Worm (Caenorhabditis elegans): Measurements from ENCODE around the gene C07A4.3.

The C07A4.3 gene

ce11 chrX:10138494-10138893 is 36.3 kb upstream of the C07A4.3 start, which contains the start of gene moc-1:
moc-1 (minus strand) TSS chrX:10138620.
- TF ChIP-seq unc-120 (tag; optimal IDR thresholded peaks at IDR 0.05; ENCODE audit: poor library complexity, severe bottlenecking) (no peak), hlh-1 (tag; optimal IDR thresholded peaks at IDR 0.05) (no peak), snpc-4 (tag; optimal IDR thresholded peaks at IDR 0.05) (no peak), lin-13 (tag; optimal IDR thresholded peaks at IDR 0.05) (no peak), ceh-83 (GFP tag; optimal IDR thresholded peaks at IDR 0.05) (no peak), sptf-1 (tag; optimal IDR thresholded peaks at IDR 0.05) (no peak), mls-2 (tag; optimal IDR thresholded peaks at IDR 0.05) (no peak)

ce11 chrX:10141264-10141663 is 33.5 kb upstream of the C07A4.3 start:
- no peak for TF ChIP-seq tbx-8 (GFP tag; optimal IDR thresholded peaks at IDR 0.05)
- TF ChIP-seq blmp-1 (tag; optimal IDR thresholded peaks at IDR 0.05): no peak
- TF ChIP-seq nhr-12 (tag; optimal IDR thresholded peaks at IDR 0.05): no peak
- TF ChIP-seq sem-2 (GFP tag; optimal IDR thresholded peaks at IDR 0.05): no peak
- TF ChIP-seq snpc-4 (tag; optimal IDR thresholded peaks at IDR 0.05): no peak
- TF ChIP-seq lin-32 (GFP tag; optimal IDR thresholded peaks at IDR 0.05): no peak
- no peak for TF ChIP-seq flh-1 (GFP tag; optimal IDR thresholded peaks at IDR 0.05)
- TF ChIP-seq lsy-2 (tag; optimal IDR thresholded peaks at IDR 0.05): no peak
- no peak for TF ChIP-seq drap-1 (GFP tag; optimal IDR thresholded peaks at IDR 0.05)
- no peak for TF ChIP-seq M03D4.4 (tag; optimal IDR thresholded peaks at IDR 0.05)
- no peak for TF ChIP-seq sptf-1 (tag; optimal IDR thresholded peaks at IDR 0.05)
- no peak for TF ChIP-seq ham-2 (GFP tag; optimal IDR thresholded peaks at IDR 0.05)
- no peak for TF ChIP-seq lin-13 (tag; optimal IDR thresholded peaks at IDR 0.05)
- no peak for TF ChIP-seq cnd-1 (tag; optimal IDR thresholded peaks at IDR 0.05)
- TF ChIP-seq nhr-28 (tag; optimal IDR thresholded peaks at IDR 0.05): no peak
- TF ChIP-seq pha-4 (tag; optimal IDR thresholded peaks at IDR 0.05): no peak
- no peak for TF ChIP-seq ceh-83 (GFP tag; optimal IDR thresholded peaks at IDR 0.05)
- no peak for TF ChIP-seq elt-3 (tag; optimal IDR thresholded peaks at IDR 0.05)
- no peak for TF ChIP-seq ceh-43 (GFP tag; optimal IDR thresholded peaks at IDR 0.05)
- TF ChIP-seq zip-8 (tag; optimal IDR thresholded peaks at IDR 0.05): no peak

ce11 chrX:10141963-10142431 is 32.8 kb upstream of the C07A4.3 start, which contains the start of gene oac-14:
oac-14 (minus strand) TSS chrX:10142013.
- TF ChIP-seq ceh-39 (tag; optimal IDR thresholded peaks at IDR 0.05) (no peak), snpc-4 (tag; optimal IDR thresholded peaks at IDR 0.05) (no peak), ham-2 (GFP tag; optimal IDR thresholded peaks at IDR 0.05) (no peak), ces-1 (GFP tag; optimal IDR thresholded peaks at IDR 0.05) (no peak), drap-1 (GFP tag; optimal IDR thresholded peaks at IDR 0.05) (no peak), elt-3 (tag; optimal IDR thresholded peaks at IDR 0.05) (no peak), blmp-1 (tag; optimal IDR thresholded peaks at IDR 0.05) (no peak), nhr-237 (tag; optimal IDR thresholded peaks at IDR 0.05) (no peak), ztf-11 (tag; optimal IDR thresholded peaks at IDR 0.05) (no peak), elt-1 (tag; optimal IDR thresholded peaks at IDR 0.05; ENCODE audit: borderline replicate concordance, insufficient read depth) (no peak), ceh-43 (GFP tag; optimal IDR thresholded peaks at IDR 0.05) (no peak), tbx-8 (GFP tag; optimal IDR thresholded peaks at IDR 0.05) (no peak), unc-62 (GFP tag; optimal IDR thresholded peaks at IDR 0.05) (no peak), pha-4 (tag; optimal IDR thresholded peaks at IDR 0.05) (no peak), mab-5 (tag; optimal IDR thresholded peaks at IDR 0.05) (no peak), lin-13 (tag; optimal IDR thresholded peaks at IDR 0.05) (no peak), lsy-2 (tag; optimal IDR thresholded peaks at IDR 0.05) (no peak), M03D4.4 (tag; optimal IDR thresholded peaks at IDR 0.05) (no peak)

DNA sequence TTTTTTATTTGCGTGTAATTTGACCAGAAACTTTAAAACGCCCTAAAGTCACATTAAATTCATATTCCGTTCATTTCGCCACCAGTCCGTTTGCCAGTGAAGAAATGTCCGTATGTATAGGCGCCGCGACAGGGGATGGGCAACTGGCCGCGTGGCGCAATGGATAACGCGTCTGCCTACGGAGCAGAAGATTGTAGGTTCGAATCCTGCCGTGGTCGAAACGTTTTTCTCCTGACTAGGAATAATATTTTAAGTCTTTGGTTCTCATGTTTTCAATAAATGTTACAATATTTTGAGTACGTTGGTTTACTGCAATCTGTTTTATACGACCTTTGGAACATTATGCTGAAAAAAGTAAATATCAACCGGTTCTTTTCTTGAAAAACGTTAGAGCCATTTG is 29.8 kb upstream of the C07A4.3 start:
- TF ChIP-seq bed-3 (GFP tag; optimal IDR thresholded peaks at IDR 0.05) (peak; percentile 25), mls-2 (tag; optimal IDR thresholded peaks at IDR 0.05) (peak; percentile 21), sptf-1 (tag; optimal IDR thresholded peaks at IDR 0.05) (peak; percentile 76), nhr-12 (tag; optimal IDR thresholded peaks at IDR 0.05) (no peak), lin-32 (GFP tag; optimal IDR thresholded peaks at IDR 0.05) (no peak), unc-120 (tag; optimal IDR thresholded peaks at IDR 0.05; ENCODE audit: poor library complexity, severe bottlenecking) (peak; percentile 65), elt-1 (tag; optimal IDR thresholded peaks at IDR 0.05; ENCODE audit: borderline replicate concordance, insufficient read depth) (no peak), mab-5 (tag; optimal IDR thresholded peaks at IDR 0.05) (no peak), unc-62 (GFP tag; optimal IDR thresholded peaks at IDR 0.05) (no peak), lin-13 (tag; optimal IDR thresholded peaks at IDR 0.05) (no peak), snpc-4 (tag; optimal IDR thresholded peaks at IDR 0.05) (no peak), sem-2 (GFP tag; optimal IDR thresholded peaks at IDR 0.05) (no peak), hlh-1 (tag; optimal IDR thresholded peaks at IDR 0.05) (no peak), tbx-8 (GFP tag; optimal IDR thresholded peaks at IDR 0.05) (no peak), ceh-43 (GFP tag; optimal IDR thresholded peaks at IDR 0.05) (peak; percentile 28)

Data from whole organism, mixed stage, embryonic.